Worm (Caenorhabditis elegans): Measurements from ENCODE around the gene suf-1.

The suf-1 gene

ce11 chrII:8585036-8585627 lies 18.5 kb upstream of the suf-1 start, which contains the start of gene F54C9.11:
F54C9.11 (minus strand) TSS chrII:8585086.
- no peak for TF ChIP-seq lin-13 (tag; optimal IDR thresholded peaks at IDR 0.05)
- no peak for TF ChIP-seq ztf-11 (tag; optimal IDR thresholded peaks at IDR 0.05)
- TF ChIP-seq mls-2 (tag; optimal IDR thresholded peaks at IDR 0.05), result no peak
- no peak for TF ChIP-seq drap-1 (GFP tag; optimal IDR thresholded peaks at IDR 0.05)
- no peak for TF ChIP-seq nhr-76 (tag; optimal IDR thresholded peaks at IDR 0.05)
- TF ChIP-seq ham-2 (GFP tag; optimal IDR thresholded peaks at IDR 0.05), result no peak
- no peak for TF ChIP-seq nhr-12 (tag; optimal IDR thresholded peaks at IDR 0.05)
- no peak for TF ChIP-seq ces-1 (GFP tag; optimal IDR thresholded peaks at IDR 0.05)
- TF ChIP-seq lin-32 (GFP tag; optimal IDR thresholded peaks at IDR 0.05), result no peak

- TF ChIP-seq drap-1 (GFP tag; optimal IDR thresholded peaks at IDR 0.05) (no peak), nhr-28 (tag; optimal IDR thresholded peaks at IDR 0.05) (no peak), flh-1 (GFP tag; optimal IDR thresholded peaks at IDR 0.05) (no peak), M03D4.4 (tag; optimal IDR thresholded peaks at IDR 0.05) (no peak), sem-2 (GFP tag; optimal IDR thresholded peaks at IDR 0.05) (no peak), snpc-4 (tag; optimal IDR thresholded peaks at IDR 0.05) (no peak), lsy-2 (tag; optimal IDR thresholded peaks at IDR 0.05) (no peak), mls-2 (tag; optimal IDR thresholded peaks at IDR 0.05) (no peak), blmp-1 (tag; optimal IDR thresholded peaks at IDR 0.05) (no peak), lin-32 (GFP tag; optimal IDR thresholded peaks at IDR 0.05) (no peak), mep-1 (tag; optimal IDR thresholded peaks at IDR 0.05) (no peak), nhr-2 (tag; optimal IDR thresholded peaks at IDR 0.05) (no peak), ces-1 (GFP tag; optimal IDR thresholded peaks at IDR 0.05) (no peak), unc-39 (tag; optimal IDR thresholded peaks at IDR 0.05) (no peak), unc-62 (GFP tag; optimal IDR thresholded peaks at IDR 0.05) (no peak), bed-3 (GFP tag; optimal IDR thresholded peaks at IDR 0.05) (no peak), mab-5 (tag; optimal IDR thresholded peaks at IDR 0.05) (no peak)
Measured at ce11 chrII:8585921-8586320, 17.7 kb upstream of the suf-1 start.

- TF ChIP-seq sptf-1 (tag; optimal IDR thresholded peaks at IDR 0.05), result no peak
- TF ChIP-seq nhr-2 (tag; optimal IDR thresholded peaks at IDR 0.05), result no peak
- peak; percentile 99 for TF ChIP-seq ces-1 (GFP tag; optimal IDR thresholded peaks at IDR 0.05)
- no peak for TF ChIP-seq nhr-76 (tag; optimal IDR thresholded peaks at IDR 0.05)
- TF ChIP-seq elt-1 (tag; optimal IDR thresholded peaks at IDR 0.05; ENCODE audit: borderline replicate concordance, insufficient read depth), result peak; percentile 43
- TF ChIP-seq ham-2 (GFP tag; optimal IDR thresholded peaks at IDR 0.05), result no peak
- TF ChIP-seq lin-32 (GFP tag; optimal IDR thresholded peaks at IDR 0.05), result no peak
- TF ChIP-seq unc-39 (tag; optimal IDR thresholded peaks at IDR 0.05), result no peak
Measured at ce11 chrII:8587660-8588230, 15.9 kb upstream of the suf-1 start.

DNA sequence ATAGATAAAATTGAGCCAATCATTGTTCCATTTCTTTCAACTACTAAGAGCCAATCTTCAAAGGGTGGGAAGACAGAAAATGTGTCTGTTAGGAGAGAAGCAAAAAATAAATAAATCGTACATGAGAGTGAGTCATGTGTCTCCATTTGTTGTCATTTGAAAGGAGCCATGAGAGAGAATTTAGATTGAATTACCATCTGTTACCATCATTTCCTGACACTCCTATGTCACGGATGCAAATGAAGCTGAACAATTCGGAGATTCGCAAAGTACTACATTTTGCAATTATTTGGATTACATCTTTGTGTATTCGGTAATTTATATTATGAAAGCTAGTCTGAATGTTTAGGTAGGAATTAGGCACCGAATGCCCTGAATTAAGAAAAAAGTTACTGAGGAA lies 15.2 kb upstream of the suf-1 start:
- peak; percentile 93 for TF ChIP-seq ces-1 (GFP tag; optimal IDR thresholded peaks at IDR 0.05)
- no peak for TF ChIP-seq unc-62 (GFP tag; optimal IDR thresholded peaks at IDR 0.05)

- TF ChIP-seq ces-1 (GFP tag; optimal IDR thresholded peaks at IDR 0.05), result peak; percentile 100
- no peak for TF ChIP-seq mls-2 (tag; optimal IDR thresholded peaks at IDR 0.05)
Measured at ce11 chrII:8589227-8589626, 14.4 kb upstream of the suf-1 start.

ce11 chrII:8590684-8591083 lies 13.0 kb upstream of the suf-1 start, which contains the start of gene aptf-4:
aptf-4 (plus strand) TSS chrII:8590984.
- TF ChIP-seq bed-3 (GFP tag; optimal IDR thresholded peaks at IDR 0.05) (no peak), tbx-8 (GFP tag; optimal IDR thresholded peaks at IDR 0.05) (no peak), ztf-11 (tag; optimal IDR thresholded peaks at IDR 0.05) (no peak), blmp-1 (tag; optimal IDR thresholded peaks at IDR 0.05) (no peak), cnd-1 (tag; optimal IDR thresholded peaks at IDR 0.05) (no peak), ceh-43 (GFP tag; optimal IDR thresholded peaks at IDR 0.05) (no peak)
